Worm (Caenorhabditis elegans) whole organism, late embryonic: ENCODE measurements around the gene fbxa-133.
"Not testable (repeated sequence)": the region's sequence is repeated elsewhere in the genome, so short reads cannot be mapped to it uniquely, and the experiment has no call there.

Source experiments
- hlh-15 ChIP-seq: sonication (generic microtip); optimal IDR thresholded peaks from 2 replicates; lab custom pipeline; 2016; ENCODE audit warnings: missing genetic modification characterization, missing compliant biosample characterization
- hlh-30 ChIP-seq: sonication (generic microtip); optimal IDR thresholded peaks from 2 replicates; lab custom pipeline; 2017; ENCODE audit warnings: antibody characterized with exemption, missing genetic modification characterization, missing compliant biosample characterization; ENCODE audit not compliant: insufficient read depth

DNA sequence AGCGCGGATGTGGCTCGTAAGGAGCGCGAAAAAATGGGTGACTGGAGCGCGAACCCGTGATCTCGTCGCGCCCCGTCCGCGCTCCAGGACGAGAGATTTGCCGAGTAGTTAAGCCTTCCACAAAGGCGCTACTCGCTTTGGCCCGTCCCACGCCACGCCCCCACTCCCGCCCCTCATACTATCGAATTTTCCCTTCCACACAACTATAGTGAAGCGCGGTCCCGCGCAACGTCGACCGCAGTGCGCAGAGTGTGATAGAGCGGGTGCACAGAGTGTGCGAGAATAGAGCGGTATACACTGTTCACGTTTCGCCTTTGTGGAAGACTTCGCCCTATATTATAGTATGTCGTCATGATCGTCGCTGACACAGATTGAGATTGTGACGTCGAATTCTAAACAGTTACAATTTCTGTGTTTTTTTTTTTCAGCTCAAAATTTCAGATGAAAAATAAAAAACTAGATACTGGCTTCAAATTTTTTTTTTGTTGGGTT, at the start of gene fbxa-133:
- TF ChIP-seq hlh-30 (tag; lab: Kevin White, UChicago); hlh-15: not testable (repeated sequence)
